Worm (Caenorhabditis elegans) whole organism, midembryonic: ENCODE data around the gene F42C5.5.

ENCODE experiments used
- cog-1 ChIP-seq: sonication (generic microtip); optimal IDR thresholded peaks from 2 replicates; lab custom pipeline; 2016; ENCODE audit warnings: missing genetic modification characterization, missing compliant biosample characterization
- flt-1 ChIP-seq: fragments of 200-800 bp; sonication (Bioruptor generic); IDR thresholded peaks from 2 replicates; pipeline ENCODE4 v1.3.6; 2022; ENCODE audit warnings: missing genetic modification characterization, missing compliant biosample characterization
- klf-2 ChIP-seq: fragments of 200-800 bp; sonication (Bioruptor generic); conservative IDR thresholded peaks from 2 replicates; pipeline ENCODE4 v1.3.6; 2022; ENCODE audit warnings: missing genetic modification reagents, missing genetic modification characterization, missing compliant biosample characterization
- med-1 ChIP-seq: sonication (generic microtip); optimal IDR thresholded peaks from 2 replicates; lab custom pipeline; 2017; ENCODE audit warnings: missing genetic modification characterization, mild to moderate bottlenecking, missing compliant biosample characterization, antibody characterized with exemption, missing genetic modification reagents; ENCODE audit not compliant: insufficient read depth
- ref-1 ChIP-seq: fragments of 200-800 bp; sonication (Bioruptor generic); conservative IDR thresholded peaks from 2 replicates; pipeline ENCODE4 v1.3.6; 2022; ENCODE audit warnings: missing genetic modification reagents, missing genetic modification characterization, missing compliant biosample characterization
- tab-1 ChIP-seq: fragments of 200-800 bp; sonication (Bioruptor generic); IDR thresholded peaks from 2 replicates; pipeline ENCODE4 v1.3.6; 2022; ENCODE audit warnings: missing genetic modification characterization, missing compliant biosample characterization
- ztf-29 ChIP-seq: fragments of 200-800 bp; sonication (Bioruptor generic); IDR thresholded peaks from 2 replicates; pipeline ENCODE4 v1.3.6; 2022; ENCODE audit warnings: missing genetic modification reagents, missing genetic modification characterization, missing compliant biosample characterization

- TF ChIP-seq flt-1 (GFP tag; lab: Robert Waterston, UW) (no peak), cog-1 (no peak), ref-1 (GFP tag; lab: Robert Waterston, UW) (no peak), ztf-29 (no peak), tab-1 (GFP tag; lab: Robert Waterston, UW) (no peak), med-1 (GFP tag; lab: Kevin White, UChicago) (no peak), klf-2 (GFP tag; lab: Robert Waterston, UW) (no peak)
Measured at ce11 chrIV:7276661-7277060, 17.4 kb downstream of the F42C5.5 start, which contains the start of gene C06E4.2.
